Worm (Caenorhabditis elegans): ENCODE measurements around the gene glt-3.

DNA sequence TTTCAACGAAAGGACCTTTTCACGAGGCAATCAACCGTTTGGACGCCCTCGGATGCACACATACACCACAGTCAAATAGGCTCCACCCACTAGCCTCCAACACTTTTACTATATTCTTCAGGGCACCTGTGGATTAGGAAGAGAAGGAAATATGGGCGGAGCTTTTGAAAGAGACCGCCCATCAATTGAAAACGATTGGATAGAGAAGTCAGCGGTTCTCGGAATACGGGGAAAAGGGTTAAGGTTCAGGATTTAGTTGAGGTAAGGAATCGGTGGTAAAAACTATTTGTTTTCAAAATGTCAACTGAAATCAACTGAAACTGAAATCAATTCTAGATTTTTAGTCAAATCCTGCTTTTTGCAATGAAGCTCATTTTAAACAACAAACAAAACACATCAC is 19.6 kb upstream of the glt-3 start, which contains the start of gene egl-38:
- TF ChIP-seq pha-4 (tag; optimal IDR thresholded peaks at IDR 0.05) (no peak), lag-1 (GFP tag; IDR thresholded peaks at IDR 0.05) (no peak)
